Fruit fly (Drosophila melanogaster) whole organism, wandering third instar larva: ENCODE measurements around the gene Bap60.

Experiments used
- CG9705 ChIP-seq: fragments of 200-800 bp; sonication (Bioruptor generic); optimal IDR thresholded peaks from 2 replicates; lab custom pipeline; 2018; ENCODE audit warnings: missing biosample characterization, mild to moderate bottlenecking, missing genetic modification characterization
- HLH106 ChIP-seq: fragments of 200-800 bp; optimal IDR thresholded peaks from 3 replicates; lab custom pipeline; 2019; ENCODE audit warnings: missing biosample characterization, mild to moderate bottlenecking, missing genetic modification characterization, moderate library complexity
- Hr83 ChIP-seq: fragments of 200-300 bp; sonication (Bioruptor generic); optimal IDR thresholded peaks from 2 replicates; lab custom pipeline; 2016; ENCODE audit warnings: missing biosample characterization, mild to moderate bottlenecking, missing genetic modification characterization, moderate library complexity; ENCODE audit not compliant: poor library complexity, severe bottlenecking
- Myc ChIP-seq: fragments of >200 bp; optimal IDR thresholded peaks from 2 replicates; lab custom pipeline; 2017
- N ChIP-seq: fragments of >200 bp; optimal IDR thresholded peaks from 2 replicates; lab custom pipeline; 2018; ENCODE audit warnings: missing biosample characterization, missing external identifiers, missing genetic modification characterization
- OdsH ChIP-seq: fragments of 200-800 bp; sonication (Bioruptor generic); optimal IDR thresholded peaks from 2 replicates; lab custom pipeline; 2016; ENCODE audit warnings: missing biosample characterization, mild to moderate bottlenecking, missing genetic modification characterization
- Rel ChIP-seq, 2 experiments: fragments of 200-800 bp; sonication (Bioruptor generic) in 1 of 2; optimal IDR thresholded peaks; 2 replicates in 1 of 2; 3 replicates in 1 of 2; lab custom pipeline; 2016 to 2019; ENCODE audit warnings: mild to moderate bottlenecking in 2 of 2, missing biosample characterization in 2 of 2, missing genetic modification characterization in 2 of 2, moderate library complexity in 1 of 2
- Sp1 ChIP-seq: fragments of 200-800 bp; sonication (Bioruptor generic); optimal IDR thresholded peaks from 3 replicates; lab custom pipeline; 2019; ENCODE audit warnings: missing biosample characterization, mild to moderate bottlenecking, missing genetic modification characterization, moderate library complexity
- Vsx2 ChIP-seq: fragments of 200-300, 225-300 bp; sonication (Bioruptor generic); optimal IDR thresholded peaks from 2 replicates; lab custom pipeline; 2018; ENCODE audit warnings: missing biosample characterization, missing genetic modification characterization; ENCODE audit not compliant: partially characterized antibody
- brk ChIP-seq: fragments of 200-800 bp; sonication (Bioruptor generic); optimal IDR thresholded peaks from 2 replicates; lab custom pipeline; 2016; ENCODE audit warnings: missing biosample characterization, mild to moderate bottlenecking, missing genetic modification characterization
- dl ChIP-seq, 2 experiments: fragments of 175-275, 200-275 bp in 1 of 2; fragments of 200-275 bp in 1 of 2; sonication (Bioruptor generic); optimal IDR thresholded peaks; lab custom pipeline; 2018; ENCODE audit warnings: mild to moderate bottlenecking in 2 of 2, missing biosample characterization in 2 of 2, missing genetic modification characterization in 2 of 2, moderate library complexity in 2 of 2; ENCODE audit not compliant: partially characterized antibody in 2 of 2, insufficient read depth in 1 of 2
- dsf ChIP-seq: sonication (Bioruptor generic); optimal IDR thresholded peaks from 2 replicates; lab custom pipeline; 2016; ENCODE audit warnings: missing biosample characterization, missing genetic modification characterization, borderline replicate concordance
- ey ChIP-seq: fragments of 200-800 bp; sonication (Bioruptor generic); optimal IDR thresholded peaks from 2 replicates; lab custom pipeline; 2016; ENCODE audit warnings: missing biosample characterization, missing genetic modification characterization
- foxo ChIP-seq, 2 experiments: fragments of 200-800 bp; sonication (Bioruptor generic); optimal IDR thresholded peaks; 2 replicates in 1 of 2; 3 replicates in 1 of 2; lab custom pipeline; 2016 to 2017; ENCODE audit warnings: missing biosample characterization in 2 of 2, missing genetic modification characterization in 2 of 2
- lola ChIP-seq: fragments of >200 bp; optimal IDR thresholded peaks from 2 replicates; lab custom pipeline; 2017; ENCODE audit warnings: missing biosample characterization, missing genetic modification characterization
- psq ChIP-seq: fragments of 200-800 bp; sonication (Bioruptor generic); optimal IDR thresholded peaks from 3 replicates; lab custom pipeline; 2017; ENCODE audit warnings: missing biosample characterization, mild to moderate bottlenecking, missing genetic modification characterization, moderate library complexity
- rgr ChIP-seq: fragments of 200-800 bp; sonication (Bioruptor generic); optimal IDR thresholded peaks from 3 replicates; lab custom pipeline; 2016; ENCODE audit warnings: missing biosample characterization, mild to moderate bottlenecking, missing genetic modification characterization
- sv ChIP-seq: fragments of 200-800 bp; sonication (Bioruptor generic); optimal IDR thresholded peaks from 3 replicates; lab custom pipeline; 2016; ENCODE audit warnings: missing biosample characterization, missing genetic modification characterization
- tai ChIP-seq: sonication (Bioruptor generic); optimal IDR thresholded peaks from 2 replicates; lab custom pipeline; 2016; ENCODE audit warnings: missing biosample characterization, missing genetic modification characterization

Bap60 gene

DNA sequence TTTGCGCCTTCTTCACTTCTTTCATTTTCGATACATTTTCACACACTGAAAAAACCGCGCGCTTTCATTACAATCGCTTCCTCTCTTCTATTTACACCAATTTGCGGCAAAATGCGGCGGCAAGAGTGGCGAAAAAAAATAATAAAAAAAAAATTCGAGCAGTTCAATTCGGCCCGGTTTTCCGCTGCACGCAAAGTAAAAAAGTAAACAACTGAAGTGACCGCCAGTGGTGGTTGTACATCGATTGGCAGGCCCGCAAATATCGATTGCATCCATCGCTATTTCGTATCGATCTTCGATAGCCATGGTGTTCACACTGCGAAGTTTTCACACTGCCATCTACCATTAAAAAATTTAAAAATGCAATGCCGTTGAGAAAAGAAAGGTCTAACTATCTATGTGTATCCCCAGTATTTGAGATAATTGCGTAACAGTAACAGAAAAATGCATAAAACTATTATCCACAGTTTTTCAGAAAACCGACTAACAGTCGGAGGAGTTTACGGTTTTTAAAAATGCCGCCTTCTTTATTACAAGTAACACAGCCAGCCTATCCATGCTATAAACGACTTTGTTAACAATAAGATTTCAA, 47.0 kb downstream of the Bap60 start, which contains the start of gene Chpf (continued):
- TF ChIP-seq Rel (GFP tag; optimal IDR thresholded peaks at IDR 0.05; lab: Kevin White, UChicago): no peak
- TF ChIP-seq Rel (tag; optimal IDR thresholded peaks at IDR 0.05; lab: Kevin White, UChicago): no peak
- peak; percentile 8 for TF ChIP-seq ey (GFP tag; lab: Kevin White, UChicago)

DNA sequence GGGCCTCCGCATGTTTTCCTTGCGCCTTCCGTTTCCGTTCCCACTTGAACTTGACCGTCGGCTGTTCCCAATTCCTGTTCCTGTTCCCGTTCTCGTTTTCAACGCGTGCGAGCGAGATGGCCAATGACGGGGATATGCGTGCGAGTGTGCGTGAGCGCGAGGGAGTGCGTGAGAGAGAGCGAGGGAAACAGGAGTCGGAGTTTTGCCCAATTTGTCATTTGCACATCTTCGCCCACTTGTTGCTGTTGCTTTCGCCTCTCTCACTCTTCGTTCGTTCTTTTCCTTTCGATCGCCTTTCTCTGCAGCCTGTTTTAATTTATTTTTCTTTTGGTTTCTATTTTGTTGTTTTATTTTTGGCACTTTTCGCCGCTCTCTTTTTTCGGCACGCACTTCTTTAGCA, 47.5 kb downstream of the Bap60 start:
- TF ChIP-seq HLH106 (tag; lab: Kevin White, UChicago): peak; percentile 10
- TF ChIP-seq Sp1 (GFP tag; lab: Kevin White, UChicago): peak; percentile 55
- no peak for TF ChIP-seq OdsH (GFP tag; lab: Kevin White, UChicago)
- no peak for TF ChIP-seq Vsx2
- TF ChIP-seq psq (GFP tag; lab: Kevin White, UChicago): peak; percentile 84
- peak; percentile 7 for TF ChIP-seq Myc (lab: Kevin White, UChicago)
- no peak for TF ChIP-seq dsf

DNA sequence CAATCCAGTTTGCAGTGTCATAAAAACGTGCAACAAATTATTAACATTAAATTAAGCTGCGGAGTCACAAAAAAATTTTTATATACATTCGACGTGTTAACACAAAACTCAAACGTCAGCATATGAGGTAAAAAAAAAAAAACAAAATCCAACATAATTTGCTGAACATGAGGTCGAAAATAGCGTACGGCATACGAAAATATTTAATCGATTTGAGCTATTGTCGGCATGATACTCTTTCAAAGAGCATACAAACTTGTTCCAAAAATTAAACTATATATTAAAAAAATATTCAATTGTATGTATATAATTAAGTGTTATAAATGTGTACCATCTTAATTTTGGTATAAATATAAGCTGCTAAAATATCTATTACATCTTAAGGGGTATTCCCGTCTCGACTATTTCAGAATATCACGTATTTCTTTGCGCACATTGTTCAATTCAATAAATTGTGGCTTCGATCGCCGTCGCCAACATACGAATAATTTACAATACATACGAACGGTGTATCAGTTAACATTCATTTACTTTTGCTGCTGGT, 49.7 kb downstream of the Bap60 start:
- TF ChIP-seq N (GFP tag; lab: Kevin White, UChicago): no peak
- no peak for TF ChIP-seq lola (GFP tag; lab: Kevin White, UChicago)
- no peak for TF ChIP-seq dsf
- TF ChIP-seq psq (GFP tag; lab: Kevin White, UChicago): peak; percentile 11
- TF ChIP-seq brk (GFP tag; lab: Kevin White, UChicago): no peak
- TF ChIP-seq HLH106 (tag; lab: Kevin White, UChicago): peak; percentile 32
- TF ChIP-seq foxo (GFP tag; optimal IDR thresholded peaks at IDR 0.05; lab: Kevin White, UChicago): no peak
- no peak for TF ChIP-seq rgr (GFP tag; lab: Kevin White, UChicago)
- no peak for TF ChIP-seq sv (GFP tag; lab: Kevin White, UChicago)
- TF ChIP-seq Myc (lab: Kevin White, UChicago): no peak
- TF ChIP-seq Hr83: no peak
- TF ChIP-seq Sp1 (GFP tag; lab: Kevin White, UChicago): no peak
- no peak for TF ChIP-seq dl (GFP tag; optimal IDR thresholded peaks at IDR 0.05; lab: Kevin White, UChicago; ENCODE audit: insufficient read depth in 1 of 2, partially characterized antibody in 2 of 2)
- TF ChIP-seq, all 38 proteins: peak for 2

DNA sequence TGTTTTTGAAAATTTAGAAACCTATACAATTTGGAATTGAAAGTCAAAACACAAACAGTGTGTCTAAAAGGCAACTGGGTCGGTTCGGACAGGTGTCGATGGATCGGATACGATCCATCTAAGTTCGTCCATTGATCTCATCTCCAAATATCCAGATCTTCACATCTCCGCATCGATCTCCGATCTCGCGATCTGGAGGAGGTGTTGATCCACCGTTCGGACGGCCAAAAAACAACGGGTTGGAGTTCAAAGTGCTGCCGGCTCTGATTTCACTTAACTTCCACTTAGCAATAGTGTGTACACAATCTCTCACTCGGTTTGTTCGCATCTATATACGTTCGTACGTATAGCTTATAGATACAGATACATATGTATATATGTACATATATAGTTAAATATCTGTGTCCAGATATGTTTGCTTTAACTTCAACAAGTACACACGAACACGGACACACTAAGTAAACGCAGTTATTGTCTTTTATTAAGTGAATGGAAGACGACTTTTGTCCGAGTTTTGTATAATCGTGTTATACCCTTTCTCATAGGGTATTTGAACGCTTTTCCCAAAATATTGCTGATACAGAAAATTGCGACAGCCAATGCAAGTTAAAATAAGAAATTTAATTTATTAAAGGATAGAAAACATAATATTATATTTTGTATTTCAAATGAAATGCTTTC, 51.0 kb downstream of the Bap60 start, which contains the start of gene Fer3HCH:
Gene Fer3HCH (minus strand): TSS at position 51 of the 681 bp plus-strand sequence.
- TF ChIP-seq tai (GFP tag; lab: Kevin White, UChicago) (no peak), CG9705 (no peak), dsf (no peak)
